Fruit fly (Drosophila melanogaster): ENCODE measurements around the gene CG32700.
A peak's percentile ranks its signal among the peaks of the same experiment; 100 is the strongest.

Gene CG32700

DNA sequence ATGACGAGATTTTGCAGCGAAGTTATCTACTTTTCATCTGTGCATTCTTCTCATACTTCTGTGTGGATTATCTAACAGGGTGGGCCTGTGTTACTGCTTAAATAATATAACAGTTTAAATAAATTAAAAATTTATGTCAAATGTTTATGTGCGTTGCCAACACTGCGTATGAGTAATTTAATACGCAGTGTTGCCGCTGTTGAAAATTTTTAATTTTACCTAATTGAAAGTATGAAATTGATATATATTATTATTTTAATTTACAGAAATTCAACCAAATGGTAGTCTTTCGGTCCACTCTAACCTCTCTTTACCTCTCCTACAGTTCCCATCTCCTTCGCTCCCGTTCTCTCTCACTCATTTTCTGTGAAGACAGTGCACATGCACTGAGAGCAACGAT lies 84.5 kb downstream of the CG32700 start:
- TF ChIP-seq CG3032 (tag; optimal IDR thresholded peaks at IDR 0.05) (peak; percentile 39), Sox14 (GFP tag; optimal IDR thresholded peaks at IDR 0.05) (no peak), CG8632 (GFP tag; optimal IDR thresholded peaks at IDR 0.05) (peak; percentile 34), Smox (GFP tag; optimal IDR thresholded peaks at IDR 0.05) (peak; percentile 3), Blimp-1 (GFP tag; optimal IDR thresholded peaks at IDR 0.05) (no peak), Eip75B (GFP tag; optimal IDR thresholded peaks at IDR 0.05) (no peak), CG32006 (GFP tag; optimal IDR thresholded peaks at IDR 0.05) (peak; percentile 74), CG10669 (GFP tag; optimal IDR thresholded peaks at IDR 0.05) (peak; percentile 22), ss (GFP tag; optimal IDR thresholded peaks at IDR 0.05) (no peak), CG11294 (GFP tag; IDR thresholded peaks at IDR 0.05) (peak; percentile 48; the same call in 1 of the 2 replicates), Hr38 (GFP tag; optimal IDR thresholded peaks at IDR 0.05) (no peak), salr (GFP tag; optimal IDR thresholded peaks at IDR 0.05) (peak in 1 of 2 experiments; percentile 14), Ets96B (tag; optimal IDR thresholded peaks at IDR 0.05) (no peak), CG4318 (GFP tag; optimal IDR thresholded peaks at IDR 0.05) (peak; percentile 44), lz (GFP tag; optimal IDR thresholded peaks at IDR 0.05) (no peak), CG9139 (GFP tag; optimal IDR thresholded peaks at IDR 0.05) (no peak), CG6792 (GFP tag; optimal IDR thresholded peaks at IDR 0.05) (peak; percentile 13), CG34406 (GFP tag; optimal IDR thresholded peaks at IDR 0.05) (peak; percentile 6), Ets21C (GFP tag; optimal IDR thresholded peaks at IDR 0.05) (no peak), CG11762 (GFP tag; optimal IDR thresholded peaks at IDR 0.05; ENCODE audit: insufficient read depth) (peak; percentile 57), CG6163 (GFP tag; IDR thresholded peaks at IDR 0.05) (no peak; the same call in 2 of the 3 replicates), CG10631 (GFP tag; optimal IDR thresholded peaks at IDR 0.05) (peak; percentile 59), CG6854 (GFP tag; optimal IDR thresholded peaks at IDR 0.05) (no peak), dsx (GFP tag; optimal IDR thresholded peaks at IDR 0.05; ENCODE audit: poor library complexity, severe bottlenecking) (no peak), fkh (GFP tag; optimal IDR thresholded peaks at IDR 0.05) (no peak), cyc (GFP tag; optimal IDR thresholded peaks at IDR 0.05) (no peak), dac (GFP tag; optimal IDR thresholded peaks at IDR 0.05) (no peak), Gug (GFP tag; IDR thresholded peaks at IDR 0.05) (peak; percentile 46), fd59A (GFP tag; optimal IDR thresholded peaks at IDR 0.05) (no peak), vri (GFP tag; optimal IDR thresholded peaks at IDR 0.05) (no peak), fd85E (GFP tag; optimal IDR thresholded peaks at IDR 0.05) (no peak), Eip78C (GFP tag) (peak; percentile 80), Lpt (GFP tag; optimal IDR thresholded peaks at IDR 0.05) (no peak), OdsH (GFP tag; optimal IDR thresholded peaks at IDR 0.05) (peak; percentile 65), Hr4 (GFP tag; optimal IDR thresholded peaks at IDR 0.05) (peak; percentile 55), CG6808 (GFP tag; optimal IDR thresholded peaks at IDR 0.05) (no peak), CG15336 (GFP tag; IDR thresholded peaks at IDR 0.05) (peak; percentile 90), svp (GFP tag) (no peak), CG31627 (GFP tag; optimal IDR thresholded peaks at IDR 0.05) (no peak), CG7368 (GFP tag; optimal IDR thresholded peaks at IDR 0.05) (no peak), CG8119 (GFP tag; IDR thresholded peaks at IDR 0.05) (peak; percentile 79), esn (GFP tag; optimal IDR thresholded peaks at IDR 0.05) (peak; percentile 15), acj6 (GFP tag; optimal IDR thresholded peaks at IDR 0.05) (peak; percentile 68), CG1621 (tag; optimal IDR thresholded peaks at IDR 0.05) (no peak), Met (GFP tag; optimal IDR thresholded peaks at IDR 0.05) (peak; percentile 17), CG16779 (tag; optimal IDR thresholded peaks at IDR 0.05) (no peak), Sox15 (GFP tag; optimal IDR thresholded peaks at IDR 0.05) (no peak), CG8319 (GFP tag; optimal IDR thresholded peaks at IDR 0.05) (no peak), Hr39 (GFP tag; optimal IDR thresholded peaks at IDR 0.05) (no peak), CG3919 (GFP tag; optimal IDR thresholded peaks at IDR 0.05) (peak; percentile 57), net (GFP tag; optimal IDR thresholded peaks at IDR 0.05) (peak; percentile 38), topi (GFP tag; optimal IDR thresholded peaks at IDR 0.05) (no peak), CG6276 (GFP tag; optimal IDR thresholded peaks at IDR 0.05) (peak; percentile 73)
